Worm (Caenorhabditis elegans) whole organism, midembryonic: ENCODE measurements around the gene R160.4.
"Not testable (repeated sequence)": the region's sequence is repeated elsewhere in the genome, so short reads cannot be mapped to it uniquely, and the experiment has no call there.

Experiments used
- T22C8.4 ChIP-seq: fragments of 200-800 bp; sonication (Bioruptor generic); IDR thresholded peaks from 2 replicates; pipeline ENCODE4 v1.3.6; 2022; ENCODE audit warnings: missing genetic modification characterization, missing compliant biosample characterization
- cog-1 ChIP-seq: sonication (generic microtip); optimal IDR thresholded peaks from 2 replicates; lab custom pipeline; 2016; ENCODE audit warnings: missing genetic modification characterization, missing compliant biosample characterization
- flt-1 ChIP-seq: fragments of 200-800 bp; sonication (Bioruptor generic); IDR thresholded peaks from 2 replicates; pipeline ENCODE4 v1.3.6; 2022; ENCODE audit warnings: missing genetic modification characterization, missing compliant biosample characterization
- klf-2 ChIP-seq: fragments of 200-800 bp; sonication (Bioruptor generic); conservative IDR thresholded peaks from 2 replicates; pipeline ENCODE4 v1.3.6; 2022; ENCODE audit warnings: missing genetic modification reagents, missing genetic modification characterization, missing compliant biosample characterization
- med-1 ChIP-seq: sonication (generic microtip); optimal IDR thresholded peaks from 2 replicates; lab custom pipeline; 2017; ENCODE audit warnings: missing genetic modification characterization, mild to moderate bottlenecking, missing compliant biosample characterization, antibody characterized with exemption, missing genetic modification reagents; ENCODE audit not compliant: insufficient read depth
- ref-1 ChIP-seq: fragments of 200-800 bp; sonication (Bioruptor generic); conservative IDR thresholded peaks from 2 replicates; pipeline ENCODE4 v1.3.6; 2022; ENCODE audit warnings: missing genetic modification reagents, missing genetic modification characterization, missing compliant biosample characterization
- tab-1 ChIP-seq: fragments of 200-800 bp; sonication (Bioruptor generic); IDR thresholded peaks from 2 replicates; pipeline ENCODE4 v1.3.6; 2022; ENCODE audit warnings: missing genetic modification characterization, missing compliant biosample characterization
- ztf-23 ChIP-seq: fragments of 200-800 bp; sonication (Bioruptor generic); IDR thresholded peaks from 2 replicates; pipeline ENCODE4 v1.3.6; 2022; ENCODE audit warnings: missing genetic modification reagents, missing genetic modification characterization, missing compliant biosample characterization
- ztf-29 ChIP-seq: fragments of 200-800 bp; sonication (Bioruptor generic); IDR thresholded peaks from 2 replicates; pipeline ENCODE4 v1.3.6; 2022; ENCODE audit warnings: missing genetic modification reagents, missing genetic modification characterization, missing compliant biosample characterization

The R160.4 gene

DNA sequence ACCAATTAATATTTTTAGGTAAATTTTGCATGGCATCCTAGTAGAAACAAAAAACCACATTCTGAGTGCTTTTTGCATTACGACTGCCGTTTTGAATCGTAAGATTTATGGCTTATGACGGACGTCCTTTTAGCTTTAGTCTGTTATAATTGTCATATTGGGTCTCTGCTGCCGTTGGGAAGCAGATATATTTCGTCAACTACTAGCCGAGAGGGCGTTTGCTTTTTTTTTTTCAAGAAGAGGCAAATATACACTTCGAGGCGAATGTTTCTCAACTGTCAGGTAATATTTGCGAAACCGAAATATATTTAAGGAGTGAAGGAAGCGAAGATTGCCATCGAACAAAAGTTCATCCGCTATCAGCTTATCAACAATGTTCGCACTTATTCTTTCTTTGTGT, 24.8 kb downstream of the R160.4 start, which contains the start of gene F14H12.3:
TSS of gene F14H12.3 (plus strand) at position 301 of the 400 bp plus-strand sequence.
- TF ChIP-seq tab-1 (GFP tag; lab: Robert Waterston, UW) (no peak), ztf-23 (GFP tag; lab: Robert Waterston, UW) (no peak), flt-1 (GFP tag; lab: Robert Waterston, UW) (no peak), klf-2 (GFP tag; lab: Robert Waterston, UW) (no peak), cog-1 (no peak), T22C8.4 (GFP tag; lab: Robert Waterston, UW) (no peak), ref-1 (GFP tag; lab: Robert Waterston, UW) (no peak)

DNA sequence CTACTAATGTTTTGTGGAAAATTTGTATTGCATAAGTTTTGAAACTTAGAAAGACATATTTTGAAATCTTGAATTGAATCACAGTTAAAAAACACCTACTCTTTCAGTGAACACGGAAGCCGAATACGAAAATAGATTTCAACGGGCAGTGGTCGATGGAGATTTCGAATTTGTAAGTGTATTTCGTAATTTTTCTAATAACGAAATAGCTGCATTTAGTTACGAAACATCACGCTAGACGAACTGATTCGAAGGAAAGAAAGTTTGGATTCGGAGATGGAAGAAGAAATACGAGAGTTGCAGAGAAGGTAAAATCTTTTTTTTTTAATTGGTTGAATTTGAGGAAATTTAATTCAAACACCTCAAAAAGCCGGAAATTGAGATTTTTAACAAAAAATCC, 26.0 kb downstream of the R160.4 start:
- TF ChIP-seq ref-1 (GFP tag; lab: Robert Waterston, UW), result no peak

- TF ChIP-seq T22C8.4 (GFP tag; lab: Robert Waterston, UW); tab-1 (GFP tag; lab: Robert Waterston, UW); med-1 (GFP tag; lab: Kevin White, UChicago): not testable (repeated sequence)
These were observed 29.4 kb downstream of the R160.4 start, which contains the start of gene cst-1 for ce11 chrX:4339332-4339731. TSS of gene cst-1 (plus strand) at chrX:4339632.

DNA sequence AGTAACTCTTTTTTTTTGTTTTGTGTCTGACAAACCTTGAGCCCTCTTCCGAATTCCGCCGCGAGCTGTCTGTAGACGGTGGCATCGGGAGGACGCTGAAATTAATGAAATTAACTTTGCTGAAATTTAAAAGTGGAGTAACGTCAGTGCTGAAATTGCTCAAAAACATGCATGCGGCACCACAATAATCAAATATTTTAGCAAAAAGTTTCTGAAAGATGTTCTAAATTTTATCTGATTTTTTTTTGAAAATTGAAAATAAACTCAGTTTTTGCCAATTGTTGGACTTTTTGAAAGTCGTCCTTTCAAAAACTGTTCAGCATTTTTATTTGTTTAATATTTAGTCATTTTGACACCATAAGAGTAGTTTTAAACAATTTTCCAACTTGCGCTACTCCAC, 32.8 kb downstream of the R160.4 start, which contains the start of gene cst-2:
TSS of gene cst-2 (minus strand) at position 101 of the 400 bp plus-strand sequence.
- not testable (repeated sequence) for TF ChIP-seq med-1 (GFP tag; lab: Kevin White, UChicago); ref-1 (GFP tag; lab: Robert Waterston, UW); ztf-23 (GFP tag; lab: Robert Waterston, UW)

DNA sequence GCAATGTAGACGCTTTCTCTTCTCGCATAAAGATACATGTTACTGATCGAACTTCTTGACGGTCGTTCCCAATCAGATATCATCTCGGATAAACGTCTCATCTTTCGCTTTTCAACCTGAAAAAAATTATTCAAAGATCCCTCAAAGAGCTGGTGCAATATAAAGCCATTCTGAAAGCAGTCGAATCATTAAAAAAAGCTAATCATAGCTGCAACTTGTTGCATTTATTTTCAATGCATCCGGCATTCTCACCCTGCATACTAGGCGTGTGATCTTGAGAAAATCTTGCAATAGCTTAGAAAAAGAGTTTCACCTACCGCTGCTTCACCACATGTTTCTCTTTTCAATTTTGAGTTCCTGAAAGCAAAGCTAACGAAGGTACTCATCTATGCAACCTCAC, 36.4 kb downstream of the R160.4 start, which contains the start of gene C24A8.6:
TSS of gene C24A8.6 (minus strand) at position 101 of the 400 bp plus-strand sequence.
- not testable (repeated sequence) for TF ChIP-seq cog-1; med-1 (GFP tag; lab: Kevin White, UChicago); flt-1 (GFP tag; lab: Robert Waterston, UW)

DNA sequence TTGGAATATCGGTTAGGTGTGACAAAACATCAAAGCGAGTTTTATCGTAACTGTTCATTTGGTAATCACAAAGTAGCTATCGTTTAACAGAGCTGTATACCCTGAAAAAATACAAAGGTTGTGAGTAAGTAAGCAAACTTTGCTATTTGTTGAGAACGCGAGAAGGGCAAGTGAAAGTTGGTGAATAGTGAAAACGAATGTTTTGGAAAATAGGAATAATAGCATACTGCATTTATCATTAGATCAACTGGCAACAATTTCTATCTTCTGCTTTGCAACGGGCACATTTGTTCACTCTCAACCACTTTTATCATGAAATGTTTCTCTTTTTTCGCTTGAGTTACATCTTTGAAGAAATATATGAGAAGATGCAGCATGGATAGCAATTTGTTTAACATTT, 39.9 kb downstream of the R160.4 start, which contains the start of gene C24A8.5:
TSS of gene C24A8.5 (minus strand) at position 101 of the 400 bp plus-strand sequence.
- TF ChIP-seq ref-1 (GFP tag; lab: Robert Waterston, UW), result no peak
- no peak for TF ChIP-seq med-1 (GFP tag; lab: Kevin White, UChicago)

ce11 chrX:4322847-4323455, 45.7 kb downstream of the R160.4 start:
- no peak for TF ChIP-seq ztf-29
- no peak for TF ChIP-seq cog-1
- no peak for TF ChIP-seq med-1 (GFP tag; lab: Kevin White, UChicago)
- no peak for TF ChIP-seq ref-1 (GFP tag; lab: Robert Waterston, UW)
- no peak for TF ChIP-seq klf-2 (GFP tag; lab: Robert Waterston, UW)
- TF ChIP-seq flt-1 (GFP tag; lab: Robert Waterston, UW), result no peak
- TF ChIP-seq T22C8.4 (GFP tag; lab: Robert Waterston, UW), result no peak
- no peak for TF ChIP-seq tab-1 (GFP tag; lab: Robert Waterston, UW)
- no peak for TF ChIP-seq ztf-23 (GFP tag; lab: Robert Waterston, UW)

DNA sequence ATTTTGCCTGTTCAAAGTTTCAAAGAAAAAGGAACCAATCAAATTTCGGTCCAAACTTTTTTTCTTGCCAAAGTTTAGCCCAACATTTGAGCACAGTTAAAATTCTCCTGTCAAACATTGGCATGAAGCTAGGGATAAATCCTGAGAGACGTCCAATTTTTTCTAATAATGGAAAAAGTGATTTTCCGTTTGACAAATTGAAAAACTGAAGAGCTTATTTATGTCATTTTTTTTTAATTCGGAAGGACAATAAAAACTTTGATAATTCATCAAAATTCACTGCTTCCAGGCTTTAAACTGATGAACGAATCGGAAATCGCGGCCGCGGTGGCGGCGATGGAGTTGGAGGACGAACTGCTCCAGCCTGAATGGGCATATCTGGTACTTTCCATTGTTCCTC, 48.1 kb downstream of the R160.4 start, which contains the start of gene dop-6:
TSS of gene dop-6 (plus strand) at position 301 of the 400 bp plus-strand sequence.
- no peak for TF ChIP-seq ref-1 (GFP tag; lab: Robert Waterston, UW)
- no peak for TF ChIP-seq flt-1 (GFP tag; lab: Robert Waterston, UW)
- no peak for TF ChIP-seq T22C8.4 (GFP tag; lab: Robert Waterston, UW)
- TF ChIP-seq klf-2 (GFP tag; lab: Robert Waterston, UW), result no peak
- no peak for TF ChIP-seq ztf-23 (GFP tag; lab: Robert Waterston, UW)
